Worm (Caenorhabditis elegans): ENCODE results near the gene aakg-1.

ce11 chrIII:12510505-12510904, 64.7 kb downstream of the aakg-1 start:
- no peak for TF ChIP-seq him-1 (tag; optimal IDR thresholded peaks at IDR 0.05)
- TF ChIP-seq dao-5 (tag; optimal IDR thresholded peaks at IDR 0.05): no peak
- no peak for TF ChIP-seq W03F9.2 (tag; optimal IDR thresholded peaks at IDR 0.05)
